Fruit fly (Drosophila melanogaster) whole organism, embryonic: ENCODE data around the gene nonC.

ENCODE experiments used
- Antp ChIP-seq: fragments of 200-800 bp; sonication (Bioruptor generic); optimal IDR thresholded peaks from 3 replicates; lab custom pipeline; 2016; ENCODE audit warnings: missing biosample characterization, missing genetic modification characterization
- CG11560 ChIP-seq: fragments of 200-800 bp; sonication (Bioruptor generic); IDR thresholded peaks from 3 replicates; pipeline ENCODE4 v1.3.6; 2022; ENCODE audit warnings: missing biosample characterization, missing genetic modification characterization
- CG11695 ChIP-seq: fragments of 200-800 bp; sonication (Bioruptor generic); IDR thresholded peaks from 3 replicates; pipeline ENCODE4 v1.3.6; 2022; ENCODE audit warnings: missing biosample characterization, missing genetic modification characterization
- CG1233 ChIP-seq: fragments of 200-800 bp; sonication (Bioruptor generic); optimal IDR thresholded peaks from 4 replicates; lab custom pipeline; 2018; ENCODE audit warnings: missing biosample characterization, mild to moderate bottlenecking, missing genetic modification characterization
- CG12391 ChIP-seq: fragments of 200-800 bp; sonication (Bioruptor generic); optimal IDR thresholded peaks from 3 replicates; lab custom pipeline; 2018; ENCODE audit warnings: missing biosample characterization, mild to moderate bottlenecking, missing genetic modification characterization, moderate library complexity
- CG13624 ChIP-seq: fragments of 200-800 bp; sonication (Bioruptor generic); optimal IDR thresholded peaks from 2 replicates; lab custom pipeline; 2016; ENCODE audit warnings: missing biosample characterization, missing genetic modification characterization
- CG15479 ChIP-seq: fragments of 200-800 bp; sonication (Bioruptor generic); optimal IDR thresholded peaks from 3 replicates; lab custom pipeline; 2019; ENCODE audit warnings: missing biosample characterization, mild to moderate bottlenecking, missing genetic modification characterization, moderate library complexity
- CG15514 ChIP-seq: fragments of 200-800 bp; sonication (Bioruptor generic); optimal IDR thresholded peaks from 3 replicates; lab custom pipeline; 2017; ENCODE audit warnings: missing biosample characterization, missing genetic modification characterization, mild to moderate bottlenecking, moderate library complexity, missing genetic modification reagents
- CG17568 ChIP-seq: fragments of 200-800 bp; sonication (Bioruptor generic); optimal IDR thresholded peaks from 2 replicates; lab custom pipeline; 2018; ENCODE audit warnings: missing biosample characterization, mild to moderate bottlenecking, missing genetic modification characterization, moderate library complexity
- CG18011 ChIP-seq: fragments of 200-800 bp; sonication (Bioruptor generic); optimal IDR thresholded peaks from 2 replicates; lab custom pipeline; 2017; ENCODE audit warnings: missing biosample characterization, missing genetic modification characterization, mild to moderate bottlenecking, moderate library complexity, missing genotype
- CG2129 ChIP-seq: fragments of 200-800 bp; sonication (Bioruptor generic); IDR thresholded peaks from 2 replicates; pipeline ENCODE4 v1.3.6; 2022; ENCODE audit warnings: missing biosample characterization, missing genetic modification characterization; ENCODE audit not compliant: partially characterized antibody
- CG30020 ChIP-seq: fragments of 200-800 bp; optimal IDR thresholded peaks from 2 replicates; lab custom pipeline; 2019; ENCODE audit warnings: missing biosample characterization, mild to moderate bottlenecking, missing genetic modification characterization, moderate library complexity
- CG4854 ChIP-seq: fragments of 200-800 bp; sonication (Bioruptor generic); optimal IDR thresholded peaks from 2 replicates; lab custom pipeline; 2016; ENCODE audit warnings: missing biosample characterization, missing genetic modification characterization, inconsistent platforms
- CG8924 ChIP-seq: fragments of 200-800 bp; optimal IDR thresholded peaks from 3 replicates; lab custom pipeline; 2019; ENCODE audit warnings: missing biosample characterization, mild to moderate bottlenecking, missing genetic modification characterization, moderate library complexity
- CG9797 ChIP-seq: fragments of 200-800 bp; sonication (Bioruptor generic); optimal IDR thresholded peaks from 3 replicates; lab custom pipeline; 2018; ENCODE audit warnings: missing biosample characterization, mild to moderate bottlenecking, missing genetic modification characterization
- Chrac-16 ChIP-seq: fragments of 200-800 bp; sonication (Bioruptor generic); optimal IDR thresholded peaks from 3 replicates; lab custom pipeline; 2016; ENCODE audit warnings: missing biosample characterization, missing genetic modification characterization
- Dp ChIP-seq: fragments of 200-800 bp; sonication (Bioruptor generic); optimal IDR thresholded peaks from 2 replicates; lab custom pipeline; 2018; ENCODE audit warnings: missing biosample characterization, mild to moderate bottlenecking, missing genetic modification characterization, moderate library complexity
- Eip74EF ChIP-seq, 2 experiments: fragments of 200-800 bp in 1 of 2; fragments of >200 bp in 1 of 2; sonication (Bioruptor generic) in 1 of 2; optimal IDR thresholded peaks; 2 replicates each; lab custom pipeline; 2017 to 2019; ENCODE audit warnings: missing biosample characterization in 2 of 2, missing genetic modification characterization in 2 of 2, mild to moderate bottlenecking in 1 of 2, moderate library complexity in 1 of 2
- Fer1 ChIP-seq: fragments of 200-800 bp; sonication (Bioruptor generic); optimal IDR thresholded peaks from 2 replicates; lab custom pipeline; 2017; ENCODE audit warnings: missing biosample characterization, mild to moderate bottlenecking, missing genetic modification characterization
- Hand ChIP-seq: fragments of 200-800 bp; sonication (Bioruptor generic); optimal IDR thresholded peaks from 2 replicates; lab custom pipeline; 2017; ENCODE audit warnings: mild to moderate bottlenecking, missing biosample characterization, missing genetic modification reagents, missing genetic modification characterization
- Hmr ChIP-seq: fragments of 200-800 bp; sonication (Bioruptor generic); optimal IDR thresholded peaks from 3 replicates; lab custom pipeline; 2017; ENCODE audit warnings: mild to moderate bottlenecking, missing biosample characterization, missing genetic modification reagents, missing genetic modification characterization
- Lhr ChIP-seq: fragments of 200-800 bp; sonication (Bioruptor generic); optimal IDR thresholded peaks from 3 replicates; lab custom pipeline; 2017; ENCODE audit warnings: mild to moderate bottlenecking, missing biosample characterization, missing genetic modification reagents, missing genetic modification characterization
- MBD-R2 ChIP-seq: fragments of 200-800 bp; sonication (Bioruptor generic); IDR thresholded peaks from 2 replicates; pipeline ENCODE4 v1.3.6; 2022; ENCODE audit warnings: missing biosample characterization, missing genetic modification characterization
- MESR4 ChIP-seq: fragments of 200-800 bp; sonication (Bioruptor generic); optimal IDR thresholded peaks from 2 replicates; lab custom pipeline; 2018; ENCODE audit warnings: missing biosample characterization, mild to moderate bottlenecking, missing genetic modification characterization, moderate library complexity
- Mad ChIP-seq: fragments of 200-800 bp; sonication (Bioruptor generic); optimal IDR thresholded peaks from 2 replicates; lab custom pipeline; 2016; ENCODE audit warnings: missing biosample characterization, missing genetic modification characterization
- Max ChIP-seq: fragments of 200-800 bp; sonication (Bioruptor generic); optimal IDR thresholded peaks from 2 replicates; lab custom pipeline; 2016; ENCODE audit warnings: missing biosample characterization, mild to moderate bottlenecking, missing genetic modification characterization
- Myb ChIP-seq: fragments of 200-800 bp; sonication (Bioruptor generic); optimal IDR thresholded peaks from 2 replicates; lab custom pipeline; 2016; ENCODE audit warnings: missing biosample characterization, missing genetic modification characterization
- Rfx ChIP-seq: fragments of 200-800 bp; sonication (Bioruptor generic); IDR thresholded peaks from 2 replicates; pipeline ENCODE4 v1.3.6; 2022; ENCODE audit warnings: missing biosample characterization, missing genetic modification characterization
- Sry-β ChIP-seq: fragments of 200-800 bp; sonication (Bioruptor generic); optimal IDR thresholded peaks from 2 replicates; lab custom pipeline; 2018; ENCODE audit warnings: missing biosample characterization, mild to moderate bottlenecking, missing genetic modification characterization, moderate library complexity
- ase ChIP-seq: fragments of 200-800 bp; sonication (Bioruptor generic); IDR thresholded peaks from 3 replicates; pipeline ENCODE4 v1.3.6; 2022; ENCODE audit warnings: missing biosample characterization, missing genetic modification characterization
- cato ChIP-seq: fragments of 200-800 bp; sonication (Bioruptor generic); optimal IDR thresholded peaks from 2 replicates; lab custom pipeline; 2016; ENCODE audit warnings: missing biosample characterization, missing genetic modification characterization, borderline replicate concordance
- caup ChIP-seq: fragments of 200-800 bp; sonication (Bioruptor generic); optimal IDR thresholded peaks from 3 replicates; lab custom pipeline; 2017; ENCODE audit warnings: missing biosample characterization, mild to moderate bottlenecking, missing genetic modification characterization, moderate library complexity; ENCODE audit not compliant: severe bottlenecking
- cg ChIP-seq: fragments of 200-800 bp; sonication (Bioruptor generic); optimal IDR thresholded peaks from 3 replicates; lab custom pipeline; 2019; ENCODE audit warnings: missing biosample characterization, mild to moderate bottlenecking, missing genetic modification characterization, moderate library complexity
- dmrt11E ChIP-seq: fragments of 200-800 bp; sonication (Bioruptor generic); optimal IDR thresholded peaks from 3 replicates; lab custom pipeline; 2018; ENCODE audit warnings: missing biosample characterization, mild to moderate bottlenecking, missing genetic modification characterization, moderate library complexity
- gro ChIP-seq: fragments of 200-800 bp; sonication (Bioruptor generic); optimal IDR thresholded peaks from 2 replicates; lab custom pipeline; 2016; ENCODE audit warnings: missing biosample characterization, missing genetic modification characterization
- jigr1 ChIP-seq: fragments of 200-800 bp; sonication (Bioruptor generic); IDR thresholded peaks from 3 replicates; pipeline ENCODE4 v1.3.6; 2022; ENCODE audit warnings: missing biosample characterization, missing genetic modification characterization
- kni ChIP-seq: fragments of 200-800 bp; sonication (Bioruptor generic); optimal IDR thresholded peaks from 3 replicates; lab custom pipeline; 2017; ENCODE audit warnings: mild to moderate bottlenecking, missing biosample characterization, missing genetic modification reagents, missing genetic modification characterization
- lov ChIP-seq, 2 experiments: fragments of 200-800 bp in 1 of 2; fragments of >200 bp in 1 of 2; sonication (Bioruptor generic) in 1 of 2; IDR thresholded peaks in 1 of 2; optimal IDR thresholded peaks in 1 of 2; 2 replicates in 1 of 2; 3 replicates in 1 of 2; pipeline versions ENCODE4 v1.3.6 to Lab custom; 2017 to 2022; ENCODE audit warnings: missing biosample characterization in 1 of 2, missing genetic modification characterization in 1 of 2
- luna ChIP-seq: fragments of 200-800 bp; sonication (Bioruptor generic); optimal IDR thresholded peaks from 2 replicates; lab custom pipeline; 2016; ENCODE audit warnings: missing biosample characterization, missing genetic modification characterization
- mam ChIP-seq: fragments of 200-800 bp; sonication (Bioruptor generic); optimal IDR thresholded peaks from 3 replicates; lab custom pipeline; 2016; ENCODE audit warnings: missing biosample characterization, missing genetic modification characterization
- odd ChIP-seq: fragments of 200-800 bp; sonication (Bioruptor generic); optimal IDR thresholded peaks from 2 replicates; lab custom pipeline; 2017; ENCODE audit warnings: missing biosample characterization, mild to moderate bottlenecking, missing genetic modification characterization
- psq ChIP-seq: fragments of 200-800 bp; sonication (Bioruptor generic); optimal IDR thresholded peaks from 2 replicates; lab custom pipeline; 2017; ENCODE audit warnings: missing biosample characterization, missing genetic modification characterization

nonC gene

dm6 chrX:6803312-6803794 is 20.9 kb upstream of the nonC start, which contains the start of the genes C3G and pod1 (continued):
- TF ChIP-seq CG2129 (peak; percentile 85), Mad (peak; percentile 21), Sry-β (GFP tag; lab: Kevin White, UChicago) (peak; percentile 26), Lhr (GFP tag; lab: Kevin White, UChicago) (peak; percentile 36), jigr1 (GFP tag; lab: Robert Waterston, UW) (no peak), CG30020 (peak; percentile 29), CG13624 (peak; percentile 78), CG1233 (GFP tag; lab: Kevin White, UChicago) (no peak), Rfx (GFP tag; lab: Robert Waterston, UW) (peak; percentile 62), CG17568 (GFP tag; lab: Kevin White, UChicago) (no peak), Dp (GFP tag; lab: Kevin White, UChicago) (peak; percentile 73), dmrt11E (tag; lab: Kevin White, UChicago) (no peak), Myb (GFP tag; lab: Kevin White, UChicago) (peak; percentile 65), CG11560 (tag; lab: Robert Waterston, UW) (peak; percentile 54; the same call in 2 of the 3 replicates), Max (peak; percentile 50), CG15514 (GFP tag; lab: Kevin White, UChicago) (peak; percentile 67), luna (peak; percentile 16), CG12391 (tag; lab: Kevin White, UChicago) (peak; percentile 58), Eip74EF (GFP tag; optimal IDR thresholded peaks at IDR 0.05; lab: Kevin White, UChicago) (peak in 1 of 2 experiments; percentile 18), cg (GFP tag; lab: Kevin White, UChicago) (peak; percentile 93), cato (GFP tag; lab: Kevin White, UChicago) (no peak), MBD-R2 (GFP tag; lab: Robert Waterston, UW) (peak; percentile 69), CG18011 (peak; percentile 23), Hmr (GFP tag; lab: Kevin White, UChicago) (peak; percentile 59), mam (GFP tag; lab: Kevin White, UChicago) (peak; percentile 68), CG4854 (GFP tag; lab: Kevin White, UChicago) (peak; percentile 27), CG11695 (GFP tag; lab: Robert Waterston, UW) (no peak), Antp (GFP tag; lab: Kevin White, UChicago) (peak; percentile 50), CG15479 (GFP tag; lab: Kevin White, UChicago) (peak; percentile 82), CG9797 (GFP tag; lab: Kevin White, UChicago) (peak; percentile 83), MESR4 (GFP tag; lab: Kevin White, UChicago) (peak; percentile 68), CG8924 (tag; lab: Kevin White, UChicago) (peak; percentile 57), caup (GFP tag; lab: Kevin White, UChicago) (peak; percentile 7), kni (GFP tag; lab: Kevin White, UChicago) (no peak), Chrac-16 (GFP tag; lab: Kevin White, UChicago) (peak; percentile 31), gro (GFP tag; lab: Kevin White, UChicago) (peak; percentile 71), ase (GFP tag; lab: Robert Waterston, UW) (no peak), Fer1 (GFP tag; lab: Kevin White, UChicago) (peak; percentile 15), odd (GFP tag; lab: Kevin White, UChicago) (no peak), psq (GFP tag; lab: Kevin White, UChicago) (peak; percentile 8), lov (optimal IDR thresholded peaks at IDR 0.05; lab: Kevin White, UChicago) (no peak), lov (GFP tag; IDR thresholded peaks at IDR 0.05; lab: Robert Waterston, UW) (no peak), Hand (GFP tag; lab: Kevin White, UChicago) (peak; percentile 14)
